Worm (Caenorhabditis elegans) whole organism, L1 larva: Measurements from ENCODE around the gene K09E2.1.

ENCODE experiments used
- C04F5.9 ChIP-seq: sonication (generic microtip); optimal IDR thresholded peaks from 2 replicates; lab custom pipeline; 2016; ENCODE audit warnings: missing genetic modification characterization, missing compliant biosample characterization
- F16B12.6 ChIP-seq: fragments of 150-350 bp; optimal IDR thresholded peaks from 2 replicates; lab custom pipeline; 2014; ENCODE audit warnings: missing biosample characterization, missing genetic modification characterization
- Y116A8C.19 ChIP-seq: sonication (generic microtip); optimal IDR thresholded peaks from 2 replicates; lab custom pipeline; 2016; ENCODE audit warnings: missing compliant biosample characterization, missing genetic modification characterization, borderline replicate concordance
- ama-1 ChIP-seq: fragments of 150-350 bp; optimal IDR thresholded peaks from 2 replicates; lab custom pipeline; 2014
- ceh-82 ChIP-seq, 3 experiments: fragments of 150-350 bp in 1 of 3; sonication (generic microtip) in 2 of 3; optimal IDR thresholded peaks; 2 replicates each; lab custom pipeline; 2014 to 2017; ENCODE audit warnings: missing biosample characterization in 3 of 3, missing genetic modification characterization in 3 of 3
- dpl-1 ChIP-seq, 3 experiments: fragments of 150-350 bp in 2 of 3; sonication (generic microtip) in 1 of 3; optimal IDR thresholded peaks; 2 replicates each; lab custom pipeline; 2014 to 2017; ENCODE audit warnings: missing biosample characterization in 3 of 3, missing genetic modification characterization in 3 of 3, missing genetic modification reagents in 3 of 3
- efl-3 ChIP-seq: fragments of 200-800 bp; sonication (Bioruptor generic); optimal IDR thresholded peaks from 2 replicates; lab custom pipeline; 2018; ENCODE audit warnings: mild to moderate bottlenecking, missing genetic modification characterization, missing compliant biosample characterization
- egl-13 ChIP-seq: sonication (generic microtip); optimal IDR thresholded peaks from 2 replicates; lab custom pipeline; 2016; ENCODE audit warnings: missing genotype, missing genetic modification reagents, missing genetic modification characterization, missing compliant biosample characterization
- elt-2 ChIP-seq: sonication (generic microtip); optimal IDR thresholded peaks from 2 replicates; lab custom pipeline; 2016; ENCODE audit warnings: missing genetic modification characterization, mild to moderate bottlenecking, inconsistent platforms, missing compliant biosample characterization, missing genetic modification reagents
- fkh-10 ChIP-seq: sonication (generic microtip); optimal IDR thresholded peaks from 2 replicates; lab custom pipeline; 2017; ENCODE audit warnings: missing biosample characterization, missing genetic modification reagents, missing genetic modification characterization
- fkh-8 ChIP-seq: sonication (generic microtip); optimal IDR thresholded peaks from 2 replicates; lab custom pipeline; 2016; ENCODE audit warnings: mild to moderate bottlenecking, missing genetic modification characterization, missing compliant biosample characterization
- hlh-4 ChIP-seq: sonication (generic microtip); optimal IDR thresholded peaks from 2 replicates; lab custom pipeline; 2016; ENCODE audit warnings: mild to moderate bottlenecking, missing genetic modification characterization, missing compliant biosample characterization
- hpl-2 ChIP-seq: fragments of 150-350 bp; optimal IDR thresholded peaks from 2 replicates; lab custom pipeline; 2014; ENCODE audit warnings: missing biosample characterization, missing genetic modification reagents, missing genetic modification characterization
- lin-15B ChIP-seq: fragments of 150-350 bp; sonication (generic microtip); optimal IDR thresholded peaks from 3 replicates; lab custom pipeline; 2014; ENCODE audit warnings: missing biosample characterization, missing genetic modification characterization
- lin-35 ChIP-seq, 2 experiments: fragments of 150-350 bp; optimal IDR thresholded peaks; 2 replicates each; lab custom pipeline; 2014; ENCODE audit warnings: missing biosample characterization in 2 of 2, missing genetic modification characterization in 2 of 2, missing genetic modification reagents in 2 of 2
- mab-9 ChIP-seq: fragments of 200-800 bp; sonication (Bioruptor generic); IDR thresholded peaks from 2 replicates; pipeline ENCODE4 v1.3.6; 2022; ENCODE audit warnings: missing genetic modification reagents, missing genetic modification characterization, missing compliant biosample characterization
- mef-2 ChIP-seq: fragments of 150-350 bp; optimal IDR thresholded peaks from 2 replicates; lab custom pipeline; 2014; ENCODE audit warnings: missing biosample characterization, missing genetic modification characterization
- mep-1 ChIP-seq: fragments of 150-350 bp; optimal IDR thresholded peaks from 2 replicates; lab custom pipeline; 2014; ENCODE audit warnings: missing biosample characterization, missing genetic modification characterization
- nhr-20 ChIP-seq: sonication (generic microtip); optimal IDR thresholded peaks from 2 replicates; lab custom pipeline; 2016; ENCODE audit warnings: mild to moderate bottlenecking, missing genetic modification characterization, missing compliant biosample characterization
- nhr-71 ChIP-seq: sonication (generic microtip); optimal IDR thresholded peaks from 2 replicates; lab custom pipeline; 2016; ENCODE audit warnings: mild to moderate bottlenecking, missing genetic modification characterization, moderate library complexity, missing compliant biosample characterization
- nhr-77 ChIP-seq: fragments of 150-350 bp; optimal IDR thresholded peaks from 2 replicates; lab custom pipeline; 2014; ENCODE audit warnings: missing biosample characterization, missing genetic modification characterization
- pag-3 ChIP-seq: sonication (generic microtip); optimal IDR thresholded peaks from 2 replicates; lab custom pipeline; 2017; ENCODE audit warnings: missing genetic modification characterization, mild to moderate bottlenecking, missing compliant biosample characterization, antibody characterized with exemption, borderline replicate concordance; ENCODE audit not compliant: insufficient read depth
- pqm-1 ChIP-seq: sonication (generic microtip); optimal IDR thresholded peaks from 3 replicates; lab custom pipeline; 2017; ENCODE audit warnings: missing biosample characterization, missing genetic modification characterization
- rnt-1 ChIP-seq: sonication (generic microtip); optimal IDR thresholded peaks from 2 replicates; lab custom pipeline; 2016; ENCODE audit warnings: mild to moderate bottlenecking, missing genetic modification characterization, moderate library complexity, missing compliant biosample characterization
- skn-1 ChIP-seq: fragments of 150-350 bp; optimal IDR thresholded peaks from 2 replicates; lab custom pipeline; 2014; ENCODE audit warnings: missing biosample characterization, missing genetic modification characterization
- snu-23 ChIP-seq: sonication (generic microtip); optimal IDR thresholded peaks from 2 replicates; lab custom pipeline; 2016; ENCODE audit warnings: missing genetic modification characterization, missing compliant biosample characterization
- sptf-1 ChIP-seq: fragments of 150-350 bp; optimal IDR thresholded peaks from 2 replicates; lab custom pipeline; 2014; ENCODE audit warnings: missing biosample characterization, missing genetic modification characterization
- swsn-7 ChIP-seq: sonication (generic microtip); optimal IDR thresholded peaks from 2 replicates; lab custom pipeline; 2016; ENCODE audit warnings: missing genetic modification characterization, missing compliant biosample characterization
- tlp-1 ChIP-seq: fragments of 150-350 bp; optimal IDR thresholded peaks from 2 replicates; lab custom pipeline; 2014; ENCODE audit warnings: missing biosample characterization, missing genetic modification characterization
- unc-86 ChIP-seq: sonication (generic microtip); optimal IDR thresholded peaks from 2 replicates; lab custom pipeline; 2016; ENCODE audit warnings: missing genetic modification characterization, missing compliant biosample characterization
- unc-98 ChIP-seq: fragments of 200-800 bp; sonication (Bioruptor generic); IDR thresholded peaks from 2 replicates; pipeline ENCODE4 v1.3.6; 2022; ENCODE audit warnings: missing genetic modification characterization, missing compliant biosample characterization
- ztf-4 ChIP-seq: fragments of 150-350 bp; optimal IDR thresholded peaks from 2 replicates; lab custom pipeline; 2014; ENCODE audit warnings: missing biosample characterization, missing genetic modification characterization

The K09E2.1 gene

DNA sequence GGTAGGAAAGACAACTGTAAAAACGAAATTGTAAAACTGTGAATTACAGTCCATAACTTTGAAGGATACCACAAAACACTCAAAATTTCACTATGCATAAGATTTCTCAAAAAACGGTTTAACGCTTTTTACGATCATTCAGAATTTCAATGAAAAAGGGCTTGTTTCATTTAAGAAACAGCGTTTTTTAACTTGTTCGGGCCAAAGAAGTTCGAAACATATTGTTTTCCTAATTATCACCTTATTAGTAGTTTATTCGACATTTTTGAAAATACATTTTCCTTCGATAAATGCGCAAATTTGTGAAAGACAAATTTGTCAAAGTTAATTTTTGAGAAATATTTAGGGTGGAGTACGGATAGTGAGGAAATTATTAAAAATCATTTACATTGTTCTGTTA is 23.1 kb downstream of the K09E2.1 start:
- TF ChIP-seq ztf-4 (tag; lab: Kevin White, UChicago) (no peak), hpl-2 (no peak), F16B12.6 (no peak), fkh-8 (tag; lab: Kevin White, UChicago) (no peak), egl-13 (tag; lab: Kevin White, UChicago) (no peak), skn-1 (tag; lab: Kevin White, UChicago) (no peak), mef-2 (tag; lab: Kevin White, UChicago) (no peak), sptf-1 (tag; lab: Kevin White, UChicago) (no peak), nhr-77 (tag; lab: Kevin White, UChicago) (no peak), ama-1 (lab: Kevin White, UChicago) (no peak), tlp-1 (tag; lab: Kevin White, UChicago) (no peak), pag-3 (tag; lab: Kevin White, UChicago) (no peak), efl-3 (GFP tag; lab: Kevin White, UChicago) (no peak)

DNA sequence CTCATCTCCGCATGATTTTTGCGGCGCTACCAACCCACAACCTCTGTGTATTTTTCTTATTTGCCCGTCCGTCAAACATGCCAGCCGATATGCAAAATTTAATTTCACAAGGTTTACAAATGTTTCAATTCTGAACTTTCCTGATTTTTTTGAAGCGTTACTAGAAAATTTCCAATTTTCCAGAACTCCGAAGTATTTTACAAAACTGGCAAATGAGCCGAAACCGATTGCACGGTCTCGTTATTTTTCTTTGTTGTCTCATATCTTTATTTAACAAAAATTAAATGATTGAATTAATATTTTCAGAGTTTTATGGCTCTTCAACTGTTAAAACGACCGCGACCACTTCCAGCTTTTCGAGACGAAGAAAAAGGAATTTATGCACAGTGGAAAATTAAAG is 26.4 kb downstream of the K09E2.1 start, which contains the start of gene F53A9.3:
F53A9.3 (plus strand) TSS at position 301 of the 400 bp plus-strand sequence.
- no peak for TF ChIP-seq mep-1 (tag; lab: Kevin White, UChicago)
- TF ChIP-seq, all 84 proteins: peak for 0

DNA sequence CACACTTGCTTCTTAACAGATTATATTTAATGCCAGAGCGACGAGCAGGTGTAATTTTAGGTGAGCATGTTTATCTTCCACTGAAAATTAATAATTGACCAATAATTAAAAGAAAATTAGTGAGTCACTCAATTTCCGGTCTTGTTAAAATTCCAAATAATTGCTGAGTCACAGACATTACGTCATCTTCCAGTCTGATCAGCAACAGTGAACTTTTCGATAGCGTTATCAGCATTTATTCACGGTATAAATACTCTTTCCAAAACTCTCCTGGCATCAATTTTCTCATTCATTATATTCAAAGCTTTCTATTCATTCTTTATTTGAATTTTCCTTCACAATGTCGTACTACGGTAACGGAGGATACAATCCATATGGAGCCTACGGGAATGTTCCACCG is 27.7 kb downstream of the K09E2.1 start, which contains the start of gene kreg-1:
kreg-1 (plus strand) TSS at position 341 of the 400 bp plus-strand sequence.
- TF ChIP-seq elt-2 (tag; lab: Kevin White, UChicago) (peak; percentile 21), dpl-1 (GFP tag; optimal IDR thresholded peaks at IDR 0.05; lab: Kevin White, UChicago) (no peak)

DNA sequence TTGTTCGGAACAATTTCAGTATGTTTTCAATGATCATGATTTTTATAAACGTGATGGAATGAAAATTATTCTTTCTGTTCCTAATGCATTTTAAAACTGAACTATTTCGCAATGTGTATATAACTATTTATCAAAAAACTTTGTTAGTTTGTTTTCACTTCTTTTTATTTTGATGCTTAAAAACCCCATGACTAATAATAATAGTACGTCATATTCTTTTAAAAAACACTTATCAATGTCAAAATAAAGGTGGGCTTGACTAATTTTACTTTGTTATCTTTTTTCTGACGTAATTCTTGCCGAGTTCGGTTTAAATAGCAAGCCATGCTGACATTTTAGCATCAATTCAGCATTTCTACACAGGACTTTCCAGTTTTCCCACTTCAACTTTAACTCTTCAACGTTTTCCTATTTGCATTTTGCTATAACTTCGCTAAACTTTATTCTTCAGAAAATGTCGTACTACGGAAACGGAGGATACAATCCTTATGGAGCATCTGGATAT is 29.5 kb downstream of the K09E2.1 start, which contains the start of gene F53A9.1:
F53A9.1 (plus strand) TSS at position 455 of the 505 bp plus-strand sequence.
- TF ChIP-seq lin-35 (GFP tag; optimal IDR thresholded peaks at IDR 0.05; lab: Kevin White, UChicago) (no peak), nhr-71 (no peak), fkh-10 (GFP tag; lab: Kevin White, UChicago) (no peak), lin-15B (tag; lab: Kevin White, UChicago) (no peak), rnt-1 (tag; lab: Kevin White, UChicago) (no peak), C04F5.9 (no peak), pag-3 (tag; lab: Kevin White, UChicago) (no peak), hpl-2 (no peak), Y116A8C.19 (no peak)

DNA sequence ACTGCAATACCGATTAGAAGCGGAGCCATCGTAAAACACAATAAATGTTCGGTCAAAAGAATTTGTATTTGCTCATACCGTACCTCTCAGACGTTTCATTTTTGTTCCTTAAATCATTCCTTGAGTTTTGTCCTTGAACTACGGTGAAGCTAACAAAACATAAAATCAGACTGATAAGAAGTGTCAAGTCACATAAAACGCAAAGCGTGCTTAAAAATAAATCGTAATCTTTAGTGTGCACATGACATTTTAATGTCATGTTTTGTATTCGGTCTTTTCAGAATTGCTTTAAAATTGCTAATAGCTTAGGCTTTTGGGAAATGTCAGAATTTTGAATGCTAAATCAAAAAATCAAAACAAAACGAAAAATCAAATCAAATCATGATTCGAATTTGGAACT is 31.0 kb downstream of the K09E2.1 start:
- TF ChIP-seq swsn-7 (tag; lab: Kevin White, UChicago) (no peak), ceh-82 (tag; optimal IDR thresholded peaks at IDR 0.05; lab: Kevin White, UChicago) (no peak), tlp-1 (tag; lab: Kevin White, UChicago) (no peak), elt-2 (tag; lab: Kevin White, UChicago) (peak; percentile 81), mab-9 (GFP tag; lab: Robert Waterston, UW) (no peak), unc-98 (GFP tag; lab: Robert Waterston, UW) (no peak), lin-35 (GFP tag; optimal IDR thresholded peaks at IDR 0.05; lab: Kevin White, UChicago) (peak in 1 of 2 experiments; percentile 39), mef-2 (tag; lab: Kevin White, UChicago) (no peak), unc-86 (no peak), nhr-20 (tag; lab: Kevin White, UChicago) (peak; percentile 31), pqm-1 (tag; lab: Kevin White, UChicago) (no peak), snu-23 (no peak), hlh-4 (no peak)
- TF ChIP-seq, all 84 proteins: peak for 3
